Worm (Caenorhabditis elegans) whole organism, young adult: ENCODE data around the gene C41H7.2.

Experiments
- B0019.2 ChIP-seq: fragments of 200-800 bp; sonication (Bioruptor generic); conservative IDR thresholded peaks from 2 replicates; pipeline ENCODE4 v1.3.6; 2022; ENCODE audit warnings: missing genetic modification reagents, missing genetic modification characterization, missing compliant biosample characterization
- B0035.1 ChIP-seq: sonication (generic microtip); optimal IDR thresholded peaks from 2 replicates; lab custom pipeline; 2016; ENCODE audit warnings: missing genetic modification characterization, mild to moderate bottlenecking, missing compliant biosample characterization, missing genotype, missing genetic modification reagents
- B0261.1 ChIP-seq: sonication (generic microtip); optimal IDR thresholded peaks from 2 replicates; lab custom pipeline; 2016; ENCODE audit warnings: mild to moderate bottlenecking, missing genetic modification characterization, moderate library complexity, missing compliant biosample characterization
- B0336.3 ChIP-seq: fragments of 200-800 bp; sonication (Bioruptor generic); IDR thresholded peaks from 2 replicates; pipeline ENCODE4 v1.3.6; 2022; ENCODE audit warnings: missing genetic modification characterization, missing compliant biosample characterization
- F10E7.11 ChIP-seq: sonication (generic microtip); optimal IDR thresholded peaks from 2 replicates; lab custom pipeline; 2017; ENCODE audit warnings: mild to moderate bottlenecking, missing genetic modification characterization, moderate library complexity, missing compliant biosample characterization
- F22D6.2 ChIP-seq: sonication (generic microtip); optimal IDR thresholded peaks from 2 replicates; lab custom pipeline; 2016; ENCODE audit warnings: mild to moderate bottlenecking, missing genetic modification characterization, missing compliant biosample characterization
- F37B4.10 ChIP-seq: fragments of 200-800 bp; sonication (Bioruptor generic); IDR thresholded peaks from 2 replicates; pipeline ENCODE4 v1.3.6; 2022; ENCODE audit warnings: missing genetic modification characterization, missing compliant biosample characterization
- F49E8.2 ChIP-seq: sonication (generic microtip); optimal IDR thresholded peaks from 3 replicates; lab custom pipeline; 2017; ENCODE audit warnings: missing genetic modification characterization, mild to moderate bottlenecking, missing compliant biosample characterization, antibody characterized with exemption, moderate library complexity; ENCODE audit not compliant: insufficient read depth
- F52B5.7 ChIP-seq: sonication (generic microtip); optimal IDR thresholded peaks from 2 replicates; lab custom pipeline; 2016; ENCODE audit warnings: mild to moderate bottlenecking, missing genetic modification characterization, missing compliant biosample characterization
- T07F8.4 ChIP-seq: sonication (generic microtip); optimal IDR thresholded peaks from 2 replicates; lab custom pipeline; 2016; ENCODE audit warnings: mild to moderate bottlenecking, missing genetic modification characterization, moderate library complexity, missing compliant biosample characterization
- T26A5.8 ChIP-seq: sonication (generic microtip); optimal IDR thresholded peaks from 2 replicates; lab custom pipeline; 2016; ENCODE audit warnings: missing genetic modification characterization, missing compliant biosample characterization
- Y53F4B.3 ChIP-seq: fragments of 200-800 bp; sonication (Bioruptor generic); IDR thresholded peaks from 2 replicates; pipeline ENCODE4 v1.3.6; 2022; ENCODE audit warnings: missing genetic modification reagents, missing genetic modification characterization, missing compliant biosample characterization
- aptf-3 ChIP-seq: fragments of 200-800 bp; sonication (Bioruptor generic); IDR thresholded peaks from 2 replicates; pipeline ENCODE4 v1.3.6; 2022; ENCODE audit warnings: missing genetic modification characterization, missing compliant biosample characterization
- athp-1 ChIP-seq: sonication (generic microtip); optimal IDR thresholded peaks from 2 replicates; lab custom pipeline; 2017; ENCODE audit warnings: mild to moderate bottlenecking, missing genetic modification characterization, missing compliant biosample characterization
- attf-3 ChIP-seq: fragments of 200-800 bp; sonication (Bioruptor generic); conservative IDR thresholded peaks from 2 replicates; pipeline ENCODE4 v1.3.6; 2022; ENCODE audit warnings: missing genetic modification reagents, missing genetic modification characterization, missing compliant biosample characterization
- bed-1 ChIP-seq: fragments of 200-800 bp; sonication (Bioruptor generic); IDR thresholded peaks from 2 replicates; pipeline ENCODE4 v1.3.6; 2022; ENCODE audit warnings: missing genetic modification reagents, missing genetic modification characterization, missing compliant biosample characterization
- cebp-1 ChIP-seq, 2 experiments: fragments of 200-800 bp in 1 of 2; sonication (Bioruptor generic) in 1 of 2; sonication (generic microtip) in 1 of 2; IDR thresholded peaks in 1 of 2; optimal IDR thresholded peaks in 1 of 2; 2 replicates each; pipeline versions ENCODE4 v1.3.6 to Lab custom; 2017 to 2022; ENCODE audit warnings: missing compliant biosample characterization in 2 of 2, missing genetic modification characterization in 2 of 2, mild to moderate bottlenecking in 1 of 2, missing genetic modification reagents in 1 of 2, moderate library complexity in 1 of 2
- ceh-40 ChIP-seq: fragments of 200-800 bp; sonication (Bioruptor generic); IDR thresholded peaks from 2 replicates; pipeline ENCODE4 v1.3.6; 2022; ENCODE audit warnings: missing genetic modification characterization, missing compliant biosample characterization
- ceh-58 ChIP-seq: fragments of 200-800 bp; sonication (Bioruptor generic); IDR thresholded peaks from 2 replicates; pipeline ENCODE4 v1.3.6; 2022; ENCODE audit warnings: missing genetic modification characterization, missing compliant biosample characterization
- dpff-1 ChIP-seq: sonication (generic microtip); optimal IDR thresholded peaks from 2 replicates; lab custom pipeline; 2017; ENCODE audit warnings: mild to moderate bottlenecking, missing genetic modification characterization, missing compliant biosample characterization
- dpl-1 ChIP-seq: fragments of 150-350 bp; optimal IDR thresholded peaks from 2 replicates; lab custom pipeline; 2014; ENCODE audit warnings: missing biosample characterization, missing genetic modification reagents, missing genetic modification characterization
- egl-44 ChIP-seq: fragments of 200-800 bp; sonication (Bioruptor generic); IDR thresholded peaks from 2 replicates; pipeline ENCODE4 v1.3.6; 2022; ENCODE audit warnings: missing genetic modification reagents, missing genetic modification characterization, missing compliant biosample characterization
- ekl-4 ChIP-seq: fragments of 200-800 bp; sonication (Bioruptor generic); IDR thresholded peaks from 2 replicates; pipeline ENCODE4 v1.3.6; 2022; ENCODE audit warnings: missing genetic modification reagents, missing genetic modification characterization, missing compliant biosample characterization
- gei-17 ChIP-seq: fragments of 200-800 bp; sonication (Bioruptor generic); optimal IDR thresholded peaks from 2 replicates; lab custom pipeline; 2018; ENCODE audit warnings: mild to moderate bottlenecking, missing genetic modification characterization, missing compliant biosample characterization
- hmg-1.2 ChIP-seq: fragments of 200-800 bp; sonication (Bioruptor generic); IDR thresholded peaks from 2 replicates; pipeline ENCODE4 v1.3.6; 2022; ENCODE audit warnings: missing genetic modification reagents, missing genetic modification characterization, missing compliant biosample characterization
- hrde-1 ChIP-seq: sonication (generic microtip); optimal IDR thresholded peaks from 2 replicates; lab custom pipeline; 2016; ENCODE audit warnings: missing genetic modification characterization, mild to moderate bottlenecking, missing compliant biosample characterization, moderate library complexity, missing genotype, missing genetic modification reagents, borderline replicate concordance
- lag-1 ChIP-seq: fragments of 200-800 bp; sonication (Bioruptor generic); IDR thresholded peaks from 2 replicates; pipeline ENCODE4 v1.3.6; 2022; ENCODE audit warnings: missing genetic modification reagents, missing genetic modification characterization, missing compliant biosample characterization
- let-526 ChIP-seq: fragments of 200-800 bp; sonication (Bioruptor generic); IDR thresholded peaks from 2 replicates; pipeline ENCODE4 v1.3.6; 2022; ENCODE audit warnings: missing genetic modification reagents, missing genetic modification characterization, missing compliant biosample characterization
- lin-54 ChIP-seq: fragments of 200-800 bp; sonication (Bioruptor generic); optimal IDR thresholded peaks from 2 replicates; lab custom pipeline; 2018; ENCODE audit warnings: mild to moderate bottlenecking, missing genetic modification characterization, missing compliant biosample characterization
- lir-1 ChIP-seq: fragments of 200-800 bp; sonication (Bioruptor generic); conservative IDR thresholded peaks from 2 replicates; pipeline ENCODE4 v1.3.6; 2022; ENCODE audit warnings: missing genetic modification reagents, missing genetic modification characterization, missing compliant biosample characterization
- madf-10 ChIP-seq: sonication (generic microtip); optimal IDR thresholded peaks from 2 replicates; lab custom pipeline; 2016; ENCODE audit warnings: mild to moderate bottlenecking, missing genetic modification characterization, missing compliant biosample characterization
- mel-28 ChIP-seq: sonication (generic microtip); optimal IDR thresholded peaks from 2 replicates; lab custom pipeline; 2016; ENCODE audit warnings: borderline replicate concordance, mild to moderate bottlenecking, missing genetic modification characterization, missing compliant biosample characterization
- nfyb-1 ChIP-seq: fragments of 200-800 bp; sonication (Bioruptor generic); IDR thresholded peaks from 2 replicates; pipeline ENCODE4 v1.3.6; 2022; ENCODE audit warnings: missing genetic modification reagents, missing genetic modification characterization, missing compliant biosample characterization
- nhr-120 ChIP-seq: fragments of 200-800 bp; sonication (Bioruptor generic); IDR thresholded peaks from 2 replicates; pipeline ENCODE4 v1.3.6; 2022; ENCODE audit warnings: missing genetic modification characterization, missing compliant biosample characterization
- pha-4 ChIP-seq: fragments of 150-350 bp; sonication (generic microtip); optimal IDR thresholded peaks from 2 replicates; lab custom pipeline; 2014; ENCODE audit warnings: missing biosample characterization, missing genetic modification reagents, missing genetic modification characterization
- rpc-1 ChIP-seq, 2 experiments: fragments of 150-350 bp in 1 of 2; sonication (generic microtip) in 1 of 2; optimal IDR thresholded peaks; 2 replicates each; lab custom pipeline; 2014 to 2018; ENCODE audit warnings: missing biosample characterization in 1 of 2, missing genetic modification characterization in 1 of 2, missing genetic modification reagents in 1 of 2, missing genotype in 1 of 2
- sdz-38 ChIP-seq: sonication (generic microtip); optimal IDR thresholded peaks from 2 replicates; lab custom pipeline; 2016; ENCODE audit warnings: missing genotype, missing genetic modification characterization, missing compliant biosample characterization
- sea-2 ChIP-seq: fragments of 200-800 bp; sonication (Bioruptor generic); IDR thresholded peaks from 2 replicates; pipeline ENCODE4 v1.3.6; 2022; ENCODE audit warnings: missing genetic modification characterization, missing compliant biosample characterization
- snpc-1.3 ChIP-seq: sonication (generic microtip); optimal IDR thresholded peaks from 2 replicates; lab custom pipeline; 2017; ENCODE audit warnings: missing genetic modification characterization, mild to moderate bottlenecking, missing compliant biosample characterization, antibody characterized with exemption, moderate library complexity, missing genotype, missing genetic modification reagents; ENCODE audit not compliant: insufficient read depth
- tbx-9 ChIP-seq: sonication (generic microtip); optimal IDR thresholded peaks from 2 replicates; lab custom pipeline; 2016; ENCODE audit warnings: borderline replicate concordance, missing genetic modification characterization, inconsistent platforms, missing compliant biosample characterization
- tlf-1 ChIP-seq: fragments of 200-800 bp; sonication (Bioruptor generic); optimal IDR thresholded peaks from 2 replicates; lab custom pipeline; 2018; ENCODE audit warnings: mild to moderate bottlenecking, missing genetic modification characterization, missing compliant biosample characterization
- unc-62 ChIP-seq: fragments of 150-350 bp; optimal IDR thresholded peaks from 2 replicates; lab custom pipeline; 2014; ENCODE audit warnings: missing biosample characterization, missing genetic modification reagents, missing genetic modification characterization
- xnd-1 ChIP-seq: sonication (generic microtip); optimal IDR thresholded peaks from 2 replicates; lab custom pipeline; 2016; ENCODE audit warnings: missing genotype, missing genetic modification reagents, missing genetic modification characterization, missing compliant biosample characterization
- zfh-2 ChIP-seq: fragments of 200-800 bp; sonication (Bioruptor generic); conservative IDR thresholded peaks from 2 replicates; pipeline ENCODE4 v1.3.6; 2022; ENCODE audit warnings: missing genetic modification reagents, missing genetic modification characterization, missing compliant biosample characterization
- zim-3 ChIP-seq: sonication (generic microtip); optimal IDR thresholded peaks from 2 replicates; lab custom pipeline; 2017; ENCODE audit warnings: mild to moderate bottlenecking, missing genetic modification characterization, moderate library complexity, missing compliant biosample characterization
- ztf-22 ChIP-seq: fragments of 200-800 bp; sonication (Bioruptor generic); optimal IDR thresholded peaks from 2 replicates; lab custom pipeline; 2018; ENCODE audit warnings: mild to moderate bottlenecking, missing genetic modification characterization, moderate library complexity, missing compliant biosample characterization
- ztf-26 ChIP-seq: sonication (generic microtip); optimal IDR thresholded peaks from 2 replicates; lab custom pipeline; 2017; ENCODE audit warnings: missing genetic modification characterization, missing compliant biosample characterization
- ztf-28 ChIP-seq: fragments of 200-800 bp; sonication (Bioruptor generic); IDR thresholded peaks from 2 replicates; pipeline ENCODE4 v1.3.6; 2022; ENCODE audit warnings: missing genetic modification reagents, missing genetic modification characterization, missing compliant biosample characterization

Gene C41H7.2

ce11 chrII:2973940-2974402 is 40.6 kb upstream of the C41H7.2 start (continued):
- peak; percentile 64; the same call in 1 of the 2 replicates for TF ChIP-seq cebp-1 (GFP tag; IDR thresholded peaks at IDR 0.05; lab: Robert Waterston, UW)
- TF ChIP-seq cebp-1 (tag; optimal IDR thresholded peaks at IDR 0.05; lab: Kevin White, UChicago), result peak; percentile 92
- TF ChIP-seq aptf-3, result 0 out of 2 replicates have a peak, but pooled peaks have one; percentile 16
- TF ChIP-seq F49E8.2, result no peak
- peak; percentile 95 for TF ChIP-seq egl-44 (GFP tag; lab: Robert Waterston, UW)
- peak; percentile 87 for TF ChIP-seq lag-1 (GFP tag; lab: Robert Waterston, UW)
- TF ChIP-seq hrde-1, result no peak
- no peak for TF ChIP-seq T26A5.8 (tag; lab: Kevin White, UChicago)
- peak; percentile 87 for TF ChIP-seq dpff-1 (tag; lab: Kevin White, UChicago)
- peak; percentile 1 for TF ChIP-seq dpl-1 (GFP tag; lab: Kevin White, UChicago)
- TF ChIP-seq xnd-1 (tag; lab: Kevin White, UChicago), result no peak
- TF ChIP-seq ekl-4, result peak; percentile 94
- no peak for TF ChIP-seq rpc-1 (optimal IDR thresholded peaks at IDR 0.05; lab: Kevin White, UChicago)
- no peak for TF ChIP-seq rpc-1 (tag; optimal IDR thresholded peaks at IDR 0.05; lab: Kevin White, UChicago)
- TF ChIP-seq tlf-1 (GFP tag; lab: Kevin White, UChicago), result peak; percentile 75
- no peak for TF ChIP-seq T07F8.4
- peak; percentile 97 for TF ChIP-seq ztf-26 (tag; lab: Kevin White, UChicago)
- TF ChIP-seq gei-17 (GFP tag; lab: Kevin White, UChicago), result peak; percentile 85
- peak; percentile 46 for TF ChIP-seq F22D6.2 (tag; lab: Kevin White, UChicago)
- peak; percentile 82 for TF ChIP-seq athp-1 (tag; lab: Kevin White, UChicago)
- TF ChIP-seq snpc-1.3 (tag; lab: Kevin White, UChicago), result no peak
- peak; percentile 97 for TF ChIP-seq B0336.3 (GFP tag; lab: Robert Waterston, UW)
- peak; percentile 100 for TF ChIP-seq zfh-2 (GFP tag; lab: Robert Waterston, UW)
- no peak for TF ChIP-seq sdz-38
- TF ChIP-seq F37B4.10 (GFP tag; lab: Robert Waterston, UW), result 0 out of 2 replicates have a peak, but pooled peaks have one; percentile 27
- TF ChIP-seq B0019.2 (GFP tag; lab: Robert Waterston, UW), result no peak
- no peak for TF ChIP-seq bed-1
- peak; percentile 88 for TF ChIP-seq pha-4 (tag; lab: Kevin White, UChicago)
- no peak for TF ChIP-seq ceh-40
- TF ChIP-seq tbx-9 (tag; lab: Kevin White, UChicago), result no peak
- TF ChIP-seq Y53F4B.3 (GFP tag; lab: Robert Waterston, UW), result no peak
- TF ChIP-seq F10E7.11 (tag; lab: Kevin White, UChicago), result peak; percentile 62
- peak; percentile 97 for TF ChIP-seq nfyb-1 (GFP tag; lab: Robert Waterston, UW)
- TF ChIP-seq ztf-28 (GFP tag; lab: Robert Waterston, UW), result no peak
- TF ChIP-seq ceh-58 (GFP tag; lab: Robert Waterston, UW), result no peak
- TF ChIP-seq nhr-120 (GFP tag; lab: Robert Waterston, UW), result 0 out of 2 replicates have a peak, but pooled peaks have one; percentile 87
- peak; percentile 70 for TF ChIP-seq lin-54 (GFP tag; lab: Kevin White, UChicago)
- TF ChIP-seq mel-28 (tag; lab: Kevin White, UChicago), result peak; percentile 36
- TF ChIP-seq let-526 (GFP tag; lab: Robert Waterston, UW), result peak; percentile 92
- peak; percentile 81 for TF ChIP-seq F52B5.7 (tag; lab: Kevin White, UChicago)
- peak; percentile 24 for TF ChIP-seq B0261.1 (tag; lab: Kevin White, UChicago)
- TF ChIP-seq madf-10 (tag; lab: Kevin White, UChicago), result peak; percentile 18
- TF ChIP-seq hmg-1.2 (GFP tag; lab: Robert Waterston, UW), result peak; percentile 99
- TF ChIP-seq sea-2, result peak; percentile 79; the same call in 1 of the 2 replicates
- no peak for TF ChIP-seq unc-62
- TF ChIP-seq lir-1 (GFP tag; lab: Robert Waterston, UW), result no peak
- TF ChIP-seq B0035.1, result no peak
- TF ChIP-seq attf-3 (GFP tag; lab: Robert Waterston, UW), result 0 out of 2 replicates have a peak, but pooled peaks have one; percentile 30
- TF ChIP-seq zim-3 (tag; lab: Kevin White, UChicago), result peak; percentile 54
- peak; percentile 94 for TF ChIP-seq ztf-22 (GFP tag; lab: Kevin White, UChicago)
